Worm (Caenorhabditis elegans): ENCODE measurements around the gene F57A8.7.

Gene F57A8.7

DNA sequence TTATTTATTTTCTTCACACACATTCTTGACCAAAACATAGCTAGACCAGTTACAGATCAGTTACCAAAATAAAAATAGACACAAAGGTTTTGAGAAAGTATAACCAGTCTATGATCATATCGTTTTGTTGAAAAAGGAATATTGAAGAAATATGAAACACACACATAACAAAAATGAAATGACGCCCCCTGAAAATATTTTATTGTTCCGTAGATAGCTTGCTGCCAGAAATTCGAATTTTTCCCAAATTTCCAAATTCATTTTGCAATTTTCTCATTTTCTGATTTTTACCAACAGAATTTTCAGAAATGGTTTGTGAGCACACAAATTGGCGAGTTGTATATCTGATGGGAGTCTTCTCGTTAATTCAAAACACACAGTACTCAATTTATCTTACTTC is at the start of gene F57A8.7:
Gene F57A8.7, plus strand, starts transcription at position 301 of the 400 bp plus-strand sequence.
- no peak for TF ChIP-seq ceh-90 (tag; optimal IDR thresholded peaks at IDR 0.05)
- no peak for TF ChIP-seq snu-23 (GFP tag; optimal IDR thresholded peaks at IDR 0.05)
- no peak for TF ChIP-seq lin-39 (tag; optimal IDR thresholded peaks at IDR 0.05)
- no peak for TF ChIP-seq Y116A8C.19 (tag; optimal IDR thresholded peaks at IDR 0.05; ENCODE audit: borderline replicate concordance)
- TF ChIP-seq ztf-4 (tag; optimal IDR thresholded peaks at IDR 0.05): no peak
- TF ChIP-seq fkh-10 (GFP tag; optimal IDR thresholded peaks at IDR 0.05): no peak

DNA sequence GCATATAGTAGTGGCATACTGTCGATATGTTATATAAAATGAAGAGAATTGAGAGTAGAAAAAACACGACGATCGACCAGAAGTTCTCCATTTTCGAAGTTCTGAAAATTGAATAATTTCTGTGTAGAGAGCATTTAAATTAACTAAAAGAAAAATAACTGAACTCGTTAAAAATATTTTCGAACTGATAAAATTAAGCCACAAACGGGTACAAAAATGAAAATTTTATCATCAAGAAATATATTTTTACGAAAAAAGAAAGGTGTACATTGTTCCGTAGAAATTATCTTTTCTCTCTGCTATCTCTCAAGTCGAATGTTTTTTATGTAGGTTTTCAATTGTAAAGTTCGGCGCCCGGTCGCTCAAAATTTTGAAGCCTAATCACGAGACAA is 44.6 kb upstream of the F57A8.7 start, which contains the start of gene acl-2:
Gene acl-2, minus strand, starts transcription at position 101 of the 392 bp plus-strand sequence.
- peak in 1 of 6 experiments; percentile 12 for TF ChIP-seq elt-3 (tag; optimal IDR thresholded peaks at IDR 0.05)
- TF ChIP-seq blmp-1 (tag; optimal IDR thresholded peaks at IDR 0.05): peak; percentile 38
- no peak for TF ChIP-seq mdl-1 (tag; optimal IDR thresholded peaks at IDR 0.05)
- no peak for TF ChIP-seq mep-1 (tag; optimal IDR thresholded peaks at IDR 0.05)

DNA sequence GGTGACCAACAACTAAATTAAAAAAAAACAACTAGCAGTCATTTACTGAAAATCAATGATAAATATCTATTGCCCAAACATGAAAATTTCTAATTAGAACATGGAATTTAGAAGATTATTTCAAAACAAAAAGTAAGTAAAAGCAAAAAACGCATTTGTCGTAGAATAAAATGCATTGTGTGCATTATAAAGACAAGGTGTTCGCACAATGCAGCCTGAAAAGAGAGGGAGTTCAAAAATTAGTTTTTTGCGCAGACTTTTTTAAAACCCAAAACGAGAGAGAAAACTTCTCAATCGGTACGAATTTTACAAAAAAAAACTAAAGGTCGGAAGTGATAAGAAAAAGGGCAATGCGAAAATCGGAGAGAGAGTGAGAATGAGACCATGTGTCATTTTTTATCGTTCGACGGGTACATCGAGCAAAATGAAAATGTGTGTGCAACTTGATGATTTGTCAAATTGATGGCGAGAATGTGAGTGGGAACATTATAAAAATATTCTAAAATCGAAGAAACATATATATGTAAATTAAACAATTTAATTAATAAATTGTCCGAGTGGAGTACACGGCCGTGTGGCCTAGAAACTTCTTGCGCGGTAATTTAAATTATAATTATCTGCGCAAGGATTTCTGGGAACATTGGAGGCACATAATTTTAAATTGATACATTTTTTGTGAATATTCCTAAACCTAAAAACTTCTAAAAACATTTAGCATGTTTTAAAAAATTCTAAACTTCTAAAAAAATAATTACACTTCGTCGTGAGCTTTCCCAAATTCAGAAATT is 44.0 kb upstream of the F57A8.7 start:
- TF ChIP-seq C16A3.4 (tag; optimal IDR thresholded peaks at IDR 0.05) (peak; percentile 36), skn-1 (tag; optimal IDR thresholded peaks at IDR 0.05) (peak; percentile 13), nhr-19 (GFP tag; conservative IDR thresholded peaks at IDR 0.05) (peak; percentile 54), dpl-1 (GFP tag; optimal IDR thresholded peaks at IDR 0.05) (peak; percentile 91 to 95 (median 93)), nhr-71 (tag; optimal IDR thresholded peaks at IDR 0.05) (peak; percentile 67), lir-3 (tag; optimal IDR thresholded peaks at IDR 0.05; ENCODE audit: poor library complexity) (peak; percentile 33), ztf-4 (tag; optimal IDR thresholded peaks at IDR 0.05) (no peak), lin-35 (GFP tag; optimal IDR thresholded peaks at IDR 0.05) (peak; percentile 94 to 96), nhr-47 (tag; optimal IDR thresholded peaks at IDR 0.05) (peak; percentile 58), ceh-82 (tag; optimal IDR thresholded peaks at IDR 0.05) (peak in 2 of 3 experiments; percentile 18 to 21), grh-1 (GFP tag; IDR thresholded peaks at IDR 0.05) (no peak; the same call in 1 of the 2 replicates), ces-1 (GFP tag; optimal IDR thresholded peaks at IDR 0.05) (no peak), swsn-7 (tag; optimal IDR thresholded peaks at IDR 0.05) (peak; percentile 25), elt-2 (tag; optimal IDR thresholded peaks at IDR 0.05) (peak; percentile 40), dsc-1 (tag; optimal IDR thresholded peaks at IDR 0.05) (peak; percentile 21), sup-37 (GFP tag; optimal IDR thresholded peaks at IDR 0.05) (no peak), ceh-90 (tag; optimal IDR thresholded peaks at IDR 0.05) (peak; percentile 60), pag-3 (tag; optimal IDR thresholded peaks at IDR 0.05; ENCODE audit: borderline replicate concordance, insufficient read depth) (no peak), snu-23 (GFP tag; optimal IDR thresholded peaks at IDR 0.05) (peak; percentile 70), xbp-1 (tag; optimal IDR thresholded peaks at IDR 0.05) (peak; percentile 43), nhr-77 (tag; optimal IDR thresholded peaks at IDR 0.05) (peak; percentile 29), lin-14 (GFP tag; optimal IDR thresholded peaks at IDR 0.05) (peak; percentile 36), efl-1 (optimal IDR thresholded peaks at IDR 0.05) (peak; percentile 96 to 97), efl-1 (GFP tag; optimal IDR thresholded peaks at IDR 0.05 in 1 of 2) (peak; percentile 94 to 99), lin-39 (tag; optimal IDR thresholded peaks at IDR 0.05) (peak; percentile 5), lin-13 (GFP tag; optimal IDR thresholded peaks at IDR 0.05) (peak; percentile 59), nhr-85 (tag) (peak; percentile 84), nhr-20 (tag; optimal IDR thresholded peaks at IDR 0.05) (peak; percentile 55), rnt-1 (tag; optimal IDR thresholded peaks at IDR 0.05) (peak; percentile 18), nhr-84 (tag; optimal IDR thresholded peaks at IDR 0.05) (no peak), irx-1 (tag; optimal IDR thresholded peaks at IDR 0.05) (no peak), tbx-2 (tag; optimal IDR thresholded peaks at IDR 0.05) (peak; percentile 17), lsy-2 (tag; optimal IDR thresholded peaks at IDR 0.05) (peak; percentile 23 to 71), blmp-1 (tag; optimal IDR thresholded peaks at IDR 0.05) (peak; percentile 29), tlp-1 (tag; optimal IDR thresholded peaks at IDR 0.05) (no peak), nhr-90 (tag; optimal IDR thresholded peaks at IDR 0.05; ENCODE audit: poor library complexity) (peak; percentile 58), F16B12.6 (tag; optimal IDR thresholded peaks at IDR 0.05) (peak; percentile 92), elt-3 (tag; optimal IDR thresholded peaks at IDR 0.05) (peak in 1 of 6 experiments; percentile 14), jun-1 (tag; optimal IDR thresholded peaks at IDR 0.05) (peak; percentile 51), mep-1 (tag; optimal IDR thresholded peaks at IDR 0.05) (peak; percentile 60), isw-1 (GFP tag; IDR thresholded peaks at IDR 0.05) (peak; percentile 30; the same call in 1 of the 2 replicates)
